Fruit fly (Drosophila melanogaster) whole organism, pupa: Measurements from ENCODE around the gene CG5157.

Experiments used
- CG10348 ChIP-seq: fragments of 200-800 bp; sonication (Bioruptor generic); IDR thresholded peaks from 2 replicates; pipeline ENCODE4 v1.3.6; 2022; ENCODE audit warnings: missing biosample characterization, missing genetic modification characterization
- CG12605 ChIP-seq: fragments of 200-800 bp; sonication (Bioruptor generic); IDR thresholded peaks from 2 replicates; pipeline ENCODE4 v1.3.6; 2022; ENCODE audit warnings: missing biosample characterization, missing genetic modification characterization
- CG13204 ChIP-seq: fragments of 200-800 bp; sonication (Bioruptor generic); optimal IDR thresholded peaks from 2 replicates; lab custom pipeline; 2018; ENCODE audit warnings: missing biosample characterization, mild to moderate bottlenecking, missing genetic modification characterization, moderate library complexity
- CG14655 ChIP-seq: fragments of 200-800 bp; sonication (Bioruptor generic); optimal IDR thresholded peaks from 3 replicates; lab custom pipeline; 2017; ENCODE audit warnings: mild to moderate bottlenecking, missing biosample characterization, missing genetic modification reagents, missing genetic modification characterization
- CG15710 ChIP-seq: fragments of 200-800 bp; sonication (Bioruptor generic); optimal IDR thresholded peaks from 2 replicates; lab custom pipeline; 2018; ENCODE audit warnings: missing biosample characterization, mild to moderate bottlenecking, missing genetic modification characterization, moderate library complexity
- CG17806 ChIP-seq: fragments of 200-800 bp; sonication (Bioruptor generic); optimal IDR thresholded peaks from 2 replicates; lab custom pipeline; 2018; ENCODE audit warnings: missing biosample characterization, mild to moderate bottlenecking, missing genetic modification characterization, moderate library complexity
- CG32121 ChIP-seq: fragments of 200-800 bp; sonication (Bioruptor generic); IDR thresholded peaks from 2 replicates; pipeline ENCODE4 v1.3.6; 2022; ENCODE audit warnings: missing biosample characterization, missing genetic modification characterization
- CG34367 ChIP-seq: fragments of 200-800 bp; sonication (Bioruptor generic); optimal IDR thresholded peaks from 2 replicates; lab custom pipeline; 2018; ENCODE audit warnings: missing biosample characterization, mild to moderate bottlenecking, missing genetic modification characterization
- CG4496 ChIP-seq: fragments of 200-800 bp; sonication (Bioruptor generic); IDR thresholded peaks from 3 replicates; pipeline ENCODE4 v1.3.6; 2022; ENCODE audit warnings: missing biosample characterization, missing genetic modification characterization
- CG8159 ChIP-seq: fragments of 200-800 bp; sonication (Bioruptor generic); optimal IDR thresholded peaks from 3 replicates; lab custom pipeline; 2018; ENCODE audit warnings: missing biosample characterization, mild to moderate bottlenecking, missing genetic modification characterization, moderate library complexity
- CG8301 ChIP-seq: fragments of 200-800 bp; sonication (Bioruptor generic); optimal IDR thresholded peaks from 2 replicates; lab custom pipeline; 2018; ENCODE audit warnings: missing biosample characterization, mild to moderate bottlenecking, missing genetic modification characterization
- CG9948 ChIP-seq: fragments of 200-800 bp; sonication (Bioruptor generic); optimal IDR thresholded peaks from 2 replicates; lab custom pipeline; 2018; ENCODE audit warnings: missing biosample characterization, mild to moderate bottlenecking, missing genetic modification characterization, moderate library complexity
- D1 ChIP-seq: fragments of 200-800 bp; sonication (Bioruptor generic); optimal IDR thresholded peaks from 2 replicates; lab custom pipeline; 2018; ENCODE audit warnings: missing biosample characterization, mild to moderate bottlenecking, missing genetic modification characterization, moderate library complexity
- EcR ChIP-seq: fragments of 200-800 bp; sonication (Bioruptor generic); optimal IDR thresholded peaks from 3 replicates; lab custom pipeline; 2019; ENCODE audit warnings: missing biosample characterization, missing genetic modification characterization, mild to moderate bottlenecking, moderate library complexity, missing genetic modification reagents
- Ets98B ChIP-seq: fragments of 200-800 bp; sonication (Bioruptor generic); IDR thresholded peaks from 2 replicates; pipeline ENCODE4 v1.3.6; 2022; ENCODE audit warnings: missing biosample characterization, missing genetic modification characterization
- Pif1A ChIP-seq: fragments of 200-800 bp; sonication (Bioruptor generic); optimal IDR thresholded peaks from 3 replicates; lab custom pipeline; 2016; ENCODE audit warnings: missing biosample characterization, missing genetic modification characterization
- Pif1B ChIP-seq: fragments of 200-800 bp; sonication (Bioruptor generic); optimal IDR thresholded peaks from 3 replicates; lab custom pipeline; 2016; ENCODE audit warnings: missing biosample characterization, missing genetic modification characterization
- Snoo ChIP-seq: fragments of 200-800 bp; sonication (Bioruptor generic); optimal IDR thresholded peaks from 3 replicates; lab custom pipeline; 2017; ENCODE audit warnings: missing biosample characterization, mild to moderate bottlenecking, missing genetic modification characterization, inconsistent platforms
- fd96Ca ChIP-seq: fragments of 200-800 bp; sonication (Bioruptor generic); IDR thresholded peaks from 3 replicates; pipeline ENCODE4 v1.3.6; 2022; ENCODE audit warnings: missing biosample characterization, missing genetic modification characterization
- gl ChIP-seq: fragments of 200-800 bp; sonication (Bioruptor generic); optimal IDR thresholded peaks from 2 replicates; lab custom pipeline; 2018; ENCODE audit warnings: missing biosample characterization, mild to moderate bottlenecking, missing genetic modification characterization
- rn ChIP-seq: fragments of 200-800 bp; sonication (Bioruptor generic); IDR thresholded peaks from 2 replicates; pipeline ENCODE4 v1.3.6; 2022; ENCODE audit warnings: missing biosample characterization, missing genetic modification characterization

CG5157 gene

dm6 chr3L:16112069-16112820, 25.4 kb downstream of the CG5157 start, which contains the start of gene Zn72D:
Zn72D (minus strand) TSS chr3L:16112626.
- TF ChIP-seq CG8159 (tag; lab: Kevin White, UChicago) (no peak), Snoo (tag; lab: Kevin White, UChicago) (peak; percentile 5)

dm6 chr3L:16105528-16105927, 32.2 kb downstream of the CG5157 start, which contains the start of the genes IntS9 and CG43295:
IntS9 (minus strand) TSS chr3L:16105627.
CG43295 (plus strand) TSS chr3L:16105852.
- TF ChIP-seq Pif1A (GFP tag; lab: Kevin White, UChicago) = no peak
- peak; percentile 91 for TF ChIP-seq fd96Ca (GFP tag; lab: Robert Waterston, UW)
- no peak for TF ChIP-seq CG13204 (GFP tag; lab: Kevin White, UChicago)
- TF ChIP-seq CG9948 (tag; lab: Kevin White, UChicago) = peak; percentile 67
- peak; percentile 74 for TF ChIP-seq CG32121 (GFP tag; lab: Robert Waterston, UW)
- TF ChIP-seq Ets98B (GFP tag; lab: Robert Waterston, UW) = peak; percentile 84
- no peak for TF ChIP-seq EcR (GFP tag; lab: Kevin White, UChicago)
- TF ChIP-seq CG15710 (tag; lab: Kevin White, UChicago) = peak; percentile 81
- peak; percentile 83 for TF ChIP-seq CG17806
- TF ChIP-seq D1 (tag; lab: Kevin White, UChicago) = no peak
- TF ChIP-seq CG12605 (GFP tag; lab: Robert Waterston, UW) = peak; percentile 72
- TF ChIP-seq CG34367 (tag; lab: Kevin White, UChicago) = peak; percentile 73
- TF ChIP-seq Snoo (tag; lab: Kevin White, UChicago) = peak; percentile 77
- no peak for TF ChIP-seq CG10348 (GFP tag; lab: Robert Waterston, UW)
- TF ChIP-seq gl = peak; percentile 71
- no peak for TF ChIP-seq CG8159 (tag; lab: Kevin White, UChicago)
- TF ChIP-seq rn = peak; percentile 61; the same call in 1 of the 2 replicates
- TF ChIP-seq Pif1B (GFP tag; lab: Kevin White, UChicago) = no peak
- TF ChIP-seq CG4496 (GFP tag; lab: Robert Waterston, UW) = peak; percentile 88
- no peak for TF ChIP-seq CG14655
- TF ChIP-seq CG8301 (tag; lab: Kevin White, UChicago) = no peak
- TF ChIP-seq, all 21 proteins: peak for 12

- TF ChIP-seq Ets98B (GFP tag; lab: Robert Waterston, UW) (no peak), gl (no peak)
- TF ChIP-seq, all 21 proteins: peak for 0
These were observed 37.6 kb downstream of the CG5157 start, which contains the start of gene IleRS-m for dm6 chr3L:16100059-16100458. IleRS-m (plus strand) TSS chr3L:16100280.

dm6 chr3L:16097393-16097884, 40.2 kb downstream of the CG5157 start, which contains the start of the genes CG13074 and ATPsynbetaL:
CG13074 (minus strand) TSS chr3L:16097493.
ATPsynbetaL (plus strand) TSS chr3L:16097834.
- TF ChIP-seq Pif1B (GFP tag; lab: Kevin White, UChicago) (no peak), CG10348 (GFP tag; lab: Robert Waterston, UW) (no peak), CG8301 (tag; lab: Kevin White, UChicago) (no peak), CG8159 (tag; lab: Kevin White, UChicago) (no peak), Pif1A (GFP tag; lab: Kevin White, UChicago) (no peak), CG17806 (no peak), CG4496 (GFP tag; lab: Robert Waterston, UW) (no peak), CG13204 (GFP tag; lab: Kevin White, UChicago) (no peak), CG12605 (GFP tag; lab: Robert Waterston, UW) (no peak)

dm6 chr3L:16090330-16090803, 47.3 kb downstream of the CG5157 start, which contains the start of the genes CG5235 and ClC-c:
CG5235 (minus strand) TSS chr3L:16090392.
ClC-c (plus strand) TSS chr3L:16090454.
- TF ChIP-seq Snoo (tag; lab: Kevin White, UChicago) (no peak), CG15710 (tag; lab: Kevin White, UChicago) (no peak), Pif1B (GFP tag; lab: Kevin White, UChicago) (no peak), CG4496 (GFP tag; lab: Robert Waterston, UW) (no peak), CG13204 (GFP tag; lab: Kevin White, UChicago) (no peak), fd96Ca (GFP tag; lab: Robert Waterston, UW) (no peak), CG32121 (GFP tag; lab: Robert Waterston, UW) (no peak), D1 (tag; lab: Kevin White, UChicago) (no peak), gl (no peak), CG12605 (GFP tag; lab: Robert Waterston, UW) (no peak), Ets98B (GFP tag; lab: Robert Waterston, UW) (no peak)

dm6 chr3L:16087323-16087816, 50.3 kb downstream of the CG5157 start, which contains the start of gene Tasp1:
Tasp1 (minus strand) TSS chr3L:16087525.
- TF ChIP-seq CG32121 (GFP tag; lab: Robert Waterston, UW) (peak; percentile 54; the same call in 1 of the 2 replicates), CG9948 (tag; lab: Kevin White, UChicago) (peak; percentile 46), CG8159 (tag; lab: Kevin White, UChicago) (no peak), CG12605 (GFP tag; lab: Robert Waterston, UW) (0 out of 2 replicates have a peak, but pooled peaks have one; percentile 36), Snoo (tag; lab: Kevin White, UChicago) (peak; percentile 47)
